Worm (Caenorhabditis elegans) whole organism, mixed stage, embryonic: ENCODE results near the gene gpx-6.

Experiments used
- bed-3 ChIP-seq: fragments of 200-800 bp; sonication (Bioruptor generic); optimal IDR thresholded peaks from 3 replicates; lab custom pipeline; 2018; ENCODE audit warnings: mild to moderate bottlenecking, missing genetic modification characterization, moderate library complexity, missing compliant biosample characterization
- blmp-1 ChIP-seq: fragments of 150-350 bp; optimal IDR thresholded peaks from 2 replicates; lab custom pipeline; 2014; ENCODE audit warnings: missing biosample characterization, missing genetic modification characterization
- ceh-39 ChIP-seq: fragments of 150-350 bp; optimal IDR thresholded peaks from 2 replicates; lab custom pipeline; 2014; ENCODE audit warnings: missing biosample characterization, missing genetic modification characterization
- ceh-43 ChIP-seq: fragments of 200-800 bp; sonication (Bioruptor generic); optimal IDR thresholded peaks from 2 replicates; lab custom pipeline; 2018; ENCODE audit warnings: mild to moderate bottlenecking, missing genetic modification characterization, moderate library complexity, missing compliant biosample characterization
- ces-1 ChIP-seq: fragments of 150-350 bp; optimal IDR thresholded peaks from 2 replicates; lab custom pipeline; 2014; ENCODE audit warnings: missing biosample characterization, missing genetic modification reagents, missing genetic modification characterization
- drap-1 ChIP-seq: fragments of 200-800 bp; sonication (Bioruptor generic); optimal IDR thresholded peaks from 3 replicates; lab custom pipeline; 2018; ENCODE audit warnings: mild to moderate bottlenecking, missing genetic modification characterization, missing compliant biosample characterization
- flh-1 ChIP-seq: fragments of 200-800 bp; sonication (Bioruptor generic); optimal IDR thresholded peaks from 2 replicates; lab custom pipeline; 2018; ENCODE audit warnings: mild to moderate bottlenecking, missing genetic modification characterization, moderate library complexity, missing compliant biosample characterization
- lin-13 ChIP-seq: fragments of 150-350 bp; optimal IDR thresholded peaks from 2 replicates; lab custom pipeline; 2014; ENCODE audit warnings: missing biosample characterization, missing genetic modification characterization
- lsy-2 ChIP-seq: fragments of 150-350 bp; optimal IDR thresholded peaks from 2 replicates; lab custom pipeline; 2014; ENCODE audit warnings: missing biosample characterization, missing genetic modification characterization
- nhr-12 ChIP-seq: fragments of 150-350 bp; optimal IDR thresholded peaks from 2 replicates; lab custom pipeline; 2014; ENCODE audit warnings: missing biosample characterization, missing genetic modification characterization
- nhr-237 ChIP-seq: fragments of 150-350 bp; optimal IDR thresholded peaks from 2 replicates; lab custom pipeline; 2014; ENCODE audit warnings: missing biosample characterization, missing genetic modification characterization
- ztf-11 ChIP-seq: fragments of 150-350 bp; optimal IDR thresholded peaks from 2 replicates; lab custom pipeline; 2014; ENCODE audit warnings: missing biosample characterization, missing genetic modification characterization

DNA sequence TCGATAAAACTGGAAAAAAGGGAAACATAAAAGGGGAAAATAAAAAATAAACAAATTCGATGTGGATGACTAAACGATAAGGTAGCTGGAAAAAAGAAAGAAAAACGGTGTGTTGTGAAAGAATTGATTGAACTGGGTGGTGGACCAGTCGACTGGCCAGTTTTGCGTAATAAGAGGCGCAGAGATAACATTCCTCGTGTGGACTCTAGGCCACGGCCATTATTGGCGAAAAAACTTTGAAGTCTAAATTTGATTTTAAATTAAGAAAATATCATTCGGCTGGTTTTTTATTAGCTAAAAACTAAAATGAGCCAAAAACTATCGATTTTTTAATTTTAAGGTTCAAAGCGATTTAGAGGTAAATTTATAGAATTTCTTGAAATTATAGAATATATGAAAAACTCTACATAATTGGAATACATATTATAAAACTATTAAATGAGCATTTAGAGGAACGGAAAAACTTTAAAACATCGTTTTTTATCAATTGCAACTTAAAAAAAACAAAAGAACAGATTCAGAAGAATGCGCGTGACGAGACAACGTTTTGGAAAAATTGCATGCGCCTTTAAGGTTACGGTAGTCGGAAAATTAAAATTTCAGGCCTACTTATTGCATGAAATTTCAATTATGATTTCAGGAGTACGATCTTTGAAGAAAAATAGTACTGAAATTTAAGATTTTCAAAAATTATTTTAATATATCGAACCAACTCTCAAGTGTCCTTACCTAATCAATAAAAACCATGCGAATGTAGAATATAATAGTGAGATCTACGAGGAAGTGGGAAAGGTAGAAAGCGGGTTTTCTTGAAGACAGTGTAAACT, 16.5 kb upstream of the gpx-6 start, which contains the start of gene hgrs-1:
- TF ChIP-seq flh-1 (GFP tag; lab: Kevin White, UChicago) (no peak), lsy-2 (tag; lab: Kevin White, UChicago) (no peak), lin-13 (tag; lab: Kevin White, UChicago) (no peak), ces-1 (GFP tag; lab: Kevin White, UChicago) (no peak), nhr-237 (no peak), ceh-43 (GFP tag; lab: Kevin White, UChicago) (no peak), ztf-11 (tag; lab: Kevin White, UChicago) (no peak), bed-3 (GFP tag; lab: Kevin White, UChicago) (no peak), blmp-1 (tag; lab: Kevin White, UChicago) (no peak), nhr-12 (no peak), drap-1 (GFP tag; lab: Kevin White, UChicago) (no peak), ceh-39 (tag; lab: Kevin White, UChicago) (no peak)
